Worm (Caenorhabditis elegans): ENCODE results near the gene srsx-3.

Gene srsx-3

ce11 chrV:7954552-7954951, 17.5 kb upstream of the srsx-3 start, which contains the start of gene F26D11.13:
Gene F26D11.13 (minus strand): TSS chrV:7954652.
- TF ChIP-seq flt-1 (GFP tag; IDR thresholded peaks at IDR 0.05) = no peak
- TF ChIP-seq hmbx-1 (tag; optimal IDR thresholded peaks at IDR 0.05) = no peak
- TF ChIP-seq ama-1 (optimal IDR thresholded peaks at IDR 0.05) = no peak
- no peak for TF ChIP-seq sea-1 (GFP tag; conservative IDR thresholded peaks at IDR 0.05)
- TF ChIP-seq ceh-36 (tag; optimal IDR thresholded peaks at IDR 0.05) = no peak
- no peak for TF ChIP-seq aly-1 (tag; optimal IDR thresholded peaks at IDR 0.05)
- no peak for TF ChIP-seq B0310.2 (tag; optimal IDR thresholded peaks at IDR 0.05)
- no peak for TF ChIP-seq F13C5.2 (tag; optimal IDR thresholded peaks at IDR 0.05)
- no peak for TF ChIP-seq pes-1 (GFP tag; IDR thresholded peaks at IDR 0.05)
- no peak for TF ChIP-seq tbx-37 (GFP tag; conservative IDR thresholded peaks at IDR 0.05)
- TF ChIP-seq hmg-4 (GFP tag; optimal IDR thresholded peaks at IDR 0.05) = no peak
- no peak for TF ChIP-seq hnd-1 (tag; optimal IDR thresholded peaks at IDR 0.05)
- TF ChIP-seq tra-4 (tag; optimal IDR thresholded peaks at IDR 0.05) = no peak

DNA sequence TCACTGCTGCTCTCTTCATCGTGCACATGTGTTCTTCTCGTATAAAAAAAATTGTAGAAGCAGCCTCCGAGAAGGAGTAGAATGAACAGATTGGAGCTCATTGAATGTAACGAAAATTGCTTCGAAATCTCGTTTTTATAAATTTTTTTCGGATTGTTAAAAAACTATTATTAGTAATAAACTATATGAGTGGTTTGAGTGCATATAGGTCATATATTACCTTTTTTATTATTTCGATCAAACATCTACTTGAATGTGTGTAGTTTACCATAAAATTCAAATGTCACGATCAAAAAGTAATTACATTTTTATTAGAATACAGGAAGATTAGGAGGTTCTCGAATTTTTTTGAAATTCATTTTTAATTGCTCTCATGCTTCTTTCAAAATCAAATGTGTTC, 15.8 kb upstream of the srsx-3 start, which contains the start of gene clec-216:
TSS of gene clec-216 (minus strand) at position 101 of the 400 bp plus-strand sequence.
- TF ChIP-seq ets-7 (tag; optimal IDR thresholded peaks at IDR 0.05) (no peak), ama-1 (optimal IDR thresholded peaks at IDR 0.05) (no peak), F13C5.2 (tag; optimal IDR thresholded peaks at IDR 0.05) (no peak), aly-1 (tag; optimal IDR thresholded peaks at IDR 0.05) (no peak), hmg-4 (GFP tag; optimal IDR thresholded peaks at IDR 0.05) (no peak), tbx-11 (GFP tag; IDR thresholded peaks at IDR 0.05) (no peak), hnd-1 (tag; optimal IDR thresholded peaks at IDR 0.05) (no peak), ceh-36 (tag; optimal IDR thresholded peaks at IDR 0.05) (no peak), ceh-13 (GFP tag; optimal IDR thresholded peaks at IDR 0.05) (no peak), tra-4 (tag; optimal IDR thresholded peaks at IDR 0.05) (no peak), scrt-1 (GFP tag; IDR thresholded peaks at IDR 0.05) (no peak), hmbx-1 (tag; optimal IDR thresholded peaks at IDR 0.05) (no peak), B0310.2 (tag; optimal IDR thresholded peaks at IDR 0.05) (no peak), flt-1 (GFP tag; IDR thresholded peaks at IDR 0.05) (no peak), sea-1 (GFP tag; conservative IDR thresholded peaks at IDR 0.05) (no peak), tbx-37 (GFP tag; conservative IDR thresholded peaks at IDR 0.05) (no peak), pes-1 (GFP tag; IDR thresholded peaks at IDR 0.05) (no peak)

DNA sequence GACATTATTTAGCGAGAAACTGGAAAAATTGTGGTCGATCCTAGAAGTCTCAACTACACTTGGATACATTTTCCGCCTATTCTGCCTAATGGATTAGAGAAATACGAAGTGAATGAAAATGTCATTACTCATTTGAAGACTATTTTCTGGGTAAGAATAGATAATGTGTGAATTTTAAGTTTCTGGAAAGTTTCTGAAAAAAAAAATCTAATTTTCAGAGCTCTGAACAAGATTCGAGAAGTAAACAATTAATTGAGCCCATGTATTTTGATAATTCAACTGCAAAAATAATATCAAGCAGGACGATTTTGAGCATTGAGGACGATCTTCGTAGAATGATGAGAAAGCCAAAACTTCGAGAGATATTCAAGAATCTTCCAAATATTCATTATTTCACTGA, 9.2 kb upstream of the srsx-3 start:
- TF ChIP-seq hmg-4 (GFP tag; optimal IDR thresholded peaks at IDR 0.05) = no peak
- TF ChIP-seq ceh-13 (GFP tag; optimal IDR thresholded peaks at IDR 0.05) = no peak
- TF ChIP-seq B0310.2 (tag; optimal IDR thresholded peaks at IDR 0.05) = no peak
- TF ChIP-seq ama-1 (optimal IDR thresholded peaks at IDR 0.05) = no peak
- no peak for TF ChIP-seq ceh-36 (tag; optimal IDR thresholded peaks at IDR 0.05)
- TF ChIP-seq ets-7 (tag; optimal IDR thresholded peaks at IDR 0.05) = no peak
- no peak for TF ChIP-seq F13C5.2 (tag; optimal IDR thresholded peaks at IDR 0.05)
- TF ChIP-seq scrt-1 (GFP tag; IDR thresholded peaks at IDR 0.05) = no peak
- TF ChIP-seq tbx-11 (GFP tag; IDR thresholded peaks at IDR 0.05) = no peak

- TF ChIP-seq B0310.2 (tag; optimal IDR thresholded peaks at IDR 0.05) (no peak), hmg-4 (GFP tag; optimal IDR thresholded peaks at IDR 0.05) (no peak), ets-7 (tag; optimal IDR thresholded peaks at IDR 0.05) (no peak), hmbx-1 (tag; optimal IDR thresholded peaks at IDR 0.05) (no peak), scrt-1 (GFP tag; IDR thresholded peaks at IDR 0.05) (no peak), ceh-13 (GFP tag; optimal IDR thresholded peaks at IDR 0.05) (no peak), tra-4 (tag; optimal IDR thresholded peaks at IDR 0.05) (no peak), pes-1 (GFP tag; IDR thresholded peaks at IDR 0.05) (no peak)
Observed at ce11 chrV:7943568-7943967, 6.5 kb upstream of the srsx-3 start, which contains the start of gene Y97E10B.1. Gene Y97E10B.1 (plus strand): TSS chrV:7943868.

- TF ChIP-seq tbx-37 (GFP tag; conservative IDR thresholded peaks at IDR 0.05) (no peak), scrt-1 (GFP tag; IDR thresholded peaks at IDR 0.05) (no peak), B0310.2 (tag; optimal IDR thresholded peaks at IDR 0.05) (no peak), tra-4 (tag; optimal IDR thresholded peaks at IDR 0.05) (no peak), aly-1 (tag; optimal IDR thresholded peaks at IDR 0.05) (no peak), ceh-36 (tag; optimal IDR thresholded peaks at IDR 0.05) (no peak), hnd-1 (tag; optimal IDR thresholded peaks at IDR 0.05) (no peak), pes-1 (GFP tag; IDR thresholded peaks at IDR 0.05) (no peak), tbx-11 (GFP tag; IDR thresholded peaks at IDR 0.05) (no peak), sea-1 (GFP tag; conservative IDR thresholded peaks at IDR 0.05) (no peak), ceh-13 (GFP tag; optimal IDR thresholded peaks at IDR 0.05) (no peak), F13C5.2 (tag; optimal IDR thresholded peaks at IDR 0.05) (no peak), ets-7 (tag; optimal IDR thresholded peaks at IDR 0.05) (no peak), flt-1 (GFP tag; IDR thresholded peaks at IDR 0.05) (no peak), hmbx-1 (tag; optimal IDR thresholded peaks at IDR 0.05) (no peak), ama-1 (optimal IDR thresholded peaks at IDR 0.05) (no peak), hmg-4 (GFP tag; optimal IDR thresholded peaks at IDR 0.05) (no peak)
Observed at ce11 chrV:7940299-7940698, 3.2 kb upstream of the srsx-3 start, which contains the start of gene srt-53. Gene srt-53 (minus strand): TSS chrV:7940399.

DNA sequence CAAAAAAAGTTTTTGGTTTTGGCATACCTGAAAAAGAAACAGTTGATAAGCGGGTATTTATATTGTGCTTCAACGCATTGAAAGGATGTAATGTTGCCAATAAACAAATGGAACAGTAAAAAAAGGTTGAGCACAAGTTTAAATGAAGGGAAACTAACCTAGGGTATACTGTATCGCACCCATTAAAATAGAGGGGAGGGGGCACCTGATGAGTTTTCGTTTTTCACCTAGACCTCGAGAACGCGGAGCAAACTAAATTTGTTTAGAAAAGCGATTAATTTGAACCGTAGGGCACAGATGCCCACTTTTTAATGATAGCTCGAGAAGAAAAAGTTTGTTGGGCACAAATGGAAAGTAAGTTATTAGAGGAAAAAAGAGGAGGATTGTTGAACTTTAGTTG, 4.1 kb downstream of the srsx-3 start, which contains the start of gene ncx-10:
TSS of gene ncx-10 (minus strand) at position 101 of the 400 bp plus-strand sequence.
- TF ChIP-seq hmbx-1 (tag; optimal IDR thresholded peaks at IDR 0.05) (no peak), tra-4 (tag; optimal IDR thresholded peaks at IDR 0.05) (no peak), hnd-1 (tag; optimal IDR thresholded peaks at IDR 0.05) (no peak), aly-1 (tag; optimal IDR thresholded peaks at IDR 0.05) (no peak), F13C5.2 (tag; optimal IDR thresholded peaks at IDR 0.05) (no peak), flt-1 (GFP tag; IDR thresholded peaks at IDR 0.05) (no peak), hmg-4 (GFP tag; optimal IDR thresholded peaks at IDR 0.05) (no peak), ceh-36 (tag; optimal IDR thresholded peaks at IDR 0.05) (no peak), pes-1 (GFP tag; IDR thresholded peaks at IDR 0.05) (no peak)

ce11 chrV:7928660-7929059, 8.4 kb downstream of the srsx-3 start, which contains the start of gene srsx-5:
Gene srsx-5 (plus strand): TSS chrV:7928960.
- TF ChIP-seq hnd-1 (tag; optimal IDR thresholded peaks at IDR 0.05) = no peak
- no peak for TF ChIP-seq ceh-36 (tag; optimal IDR thresholded peaks at IDR 0.05)
- TF ChIP-seq B0310.2 (tag; optimal IDR thresholded peaks at IDR 0.05) = no peak
- no peak for TF ChIP-seq aly-1 (tag; optimal IDR thresholded peaks at IDR 0.05)
- no peak for TF ChIP-seq sea-1 (GFP tag; conservative IDR thresholded peaks at IDR 0.05)
- no peak for TF ChIP-seq ama-1 (optimal IDR thresholded peaks at IDR 0.05)
- TF ChIP-seq tra-4 (tag; optimal IDR thresholded peaks at IDR 0.05) = no peak
- no peak for TF ChIP-seq hmbx-1 (tag; optimal IDR thresholded peaks at IDR 0.05)
- TF ChIP-seq ceh-13 (GFP tag; optimal IDR thresholded peaks at IDR 0.05) = no peak
- TF ChIP-seq ets-7 (tag; optimal IDR thresholded peaks at IDR 0.05) = no peak
- no peak for TF ChIP-seq tbx-11 (GFP tag; IDR thresholded peaks at IDR 0.05)
- no peak for TF ChIP-seq flt-1 (GFP tag; IDR thresholded peaks at IDR 0.05)
- no peak for TF ChIP-seq hmg-4 (GFP tag; optimal IDR thresholded peaks at IDR 0.05)

Data from whole organism, early embryonic.